Worm (Caenorhabditis elegans): ENCODE data around the gene sto-4.
A peak's percentile ranks its signal among the peaks of the same experiment; 100 is the strongest.

The sto-4 gene

DNA sequence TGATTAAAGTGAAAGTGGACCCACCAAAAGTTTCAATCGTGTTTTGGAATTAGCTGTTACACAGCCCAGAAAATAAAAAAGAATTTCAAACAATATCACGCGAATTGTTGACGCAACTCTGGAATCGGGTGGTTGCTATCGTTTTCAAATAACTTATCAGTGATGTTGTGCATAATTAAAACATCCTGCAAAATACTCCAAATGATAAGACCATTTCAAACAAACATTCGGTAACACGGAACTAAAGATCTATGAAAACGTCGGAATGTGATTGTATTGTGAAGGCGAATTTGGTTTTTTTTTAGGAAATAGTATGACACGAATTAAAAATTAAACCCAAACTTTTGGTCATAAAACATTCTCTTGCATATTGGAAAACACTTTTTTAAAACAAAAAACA lies 15.3 kb upstream of the sto-4 start, which contains the start of gene spp-30:
Gene spp-30 (minus strand): TSS at position 101 of the 400 bp plus-strand sequence.
- no peak for TF ChIP-seq ceh-82 (tag; optimal IDR thresholded peaks at IDR 0.05)
- no peak for TF ChIP-seq daf-8 (GFP tag; IDR thresholded peaks at IDR 0.05)
- TF ChIP-seq R02D3.7 (tag; optimal IDR thresholded peaks at IDR 0.05) = no peak
- TF ChIP-seq ceh-32 (tag; optimal IDR thresholded peaks at IDR 0.05; ENCODE audit: poor library complexity) = no peak
- no peak for TF ChIP-seq nhr-25 (tag; optimal IDR thresholded peaks at IDR 0.05; ENCODE audit: borderline replicate concordance, insufficient read depth)

DNA sequence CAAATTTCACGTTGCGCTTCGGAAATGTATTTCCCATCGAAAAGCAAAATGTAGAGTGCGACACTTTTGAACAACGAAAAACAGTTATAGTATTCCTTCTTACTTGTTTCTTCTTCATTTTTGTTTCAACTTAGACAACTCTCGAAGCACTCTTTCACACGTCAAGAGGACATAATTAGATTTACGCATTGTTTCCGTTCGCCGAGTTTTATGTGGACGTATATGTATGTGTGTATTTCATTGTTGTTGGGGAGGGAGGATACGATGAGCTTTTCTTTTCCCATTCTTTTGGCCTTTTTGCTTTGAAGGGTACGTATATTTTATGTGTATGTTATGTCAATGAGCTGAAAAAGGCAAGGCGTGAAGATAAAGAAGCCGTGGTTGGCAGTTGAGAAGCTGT lies 13.4 kb upstream of the sto-4 start:
- TF ChIP-seq ctbp-1 (GFP tag; IDR thresholded peaks at IDR 0.05) (0 out of 2 replicates have a peak, but pooled peaks have one; percentile 23), Y75B8A.6 (GFP tag; IDR thresholded peaks at IDR 0.05) (no peak), madf-9 (GFP tag; conservative IDR thresholded peaks at IDR 0.05) (no peak), ceh-62 (tag; optimal IDR thresholded peaks at IDR 0.05) (no peak), nhr-25 (tag; optimal IDR thresholded peaks at IDR 0.05; ENCODE audit: borderline replicate concordance, insufficient read depth) (no peak), T20F7.1 (GFP tag; optimal IDR thresholded peaks at IDR 0.05) (no peak), lin-13 (GFP tag; optimal IDR thresholded peaks at IDR 0.05) (no peak), hlh-11 (tag; optimal IDR thresholded peaks at IDR 0.05) (no peak), daf-19 (GFP tag; conservative IDR thresholded peaks at IDR 0.05) (no peak), nhr-76 (tag; optimal IDR thresholded peaks at IDR 0.05) (no peak), aha-1 (tag) (peak; percentile 30), pha-4 (GFP tag; IDR thresholded peaks at IDR 0.05) (no peak), pha-4 (tag; optimal IDR thresholded peaks at IDR 0.05) (no peak), nhr-28 (tag; optimal IDR thresholded peaks at IDR 0.05) (no peak), hmg-1.1 (GFP tag; IDR thresholded peaks at IDR 0.05) (0 out of 2 replicates have a peak, but pooled peaks have one; percentile 24), gei-8 (GFP tag; optimal IDR thresholded peaks at IDR 0.05) (no peak)

DNA sequence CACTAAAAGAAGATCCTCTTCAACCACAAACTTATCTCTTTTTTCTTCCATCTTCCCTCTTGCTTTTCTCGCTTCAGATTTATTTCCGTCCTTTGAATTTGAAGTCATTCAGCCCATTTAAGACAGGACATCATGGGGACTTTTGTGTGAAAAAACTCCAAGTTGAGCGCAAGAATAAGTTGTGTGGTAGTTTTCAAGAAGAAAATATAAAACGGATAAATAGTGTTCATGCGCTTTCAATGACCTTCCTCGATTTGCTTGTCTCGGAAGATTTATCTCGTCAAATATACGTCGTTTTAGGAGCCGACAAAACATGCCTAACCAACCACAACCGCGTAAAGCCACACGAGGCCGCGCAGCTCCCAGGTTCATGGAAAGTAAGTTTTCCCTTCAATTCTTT lies 11.8 kb upstream of the sto-4 start, which contains the start of gene sto-6:
Gene sto-6 (plus strand): TSS at position 301 of the 400 bp plus-strand sequence.
- TF ChIP-seq hlh-11 (tag; optimal IDR thresholded peaks at IDR 0.05) (no peak), hmg-1.1 (GFP tag; IDR thresholded peaks at IDR 0.05) (no peak), nhr-237 (tag; optimal IDR thresholded peaks at IDR 0.05) (no peak), mes-2 (tag; optimal IDR thresholded peaks at IDR 0.05; ENCODE audit: poor library complexity, severe bottlenecking) (no peak), Y48G9A.11 (GFP tag; IDR thresholded peaks at IDR 0.05) (no peak), jun-1 (tag; optimal IDR thresholded peaks at IDR 0.05) (no peak), mxl-2 (GFP tag; conservative IDR thresholded peaks at IDR 0.05) (no peak), nhr-102 (tag; optimal IDR thresholded peaks at IDR 0.05) (no peak), ztf-11 (tag; optimal IDR thresholded peaks at IDR 0.05) (no peak), Y105C5A.15 (GFP tag; IDR thresholded peaks at IDR 0.05) (no peak)

DNA sequence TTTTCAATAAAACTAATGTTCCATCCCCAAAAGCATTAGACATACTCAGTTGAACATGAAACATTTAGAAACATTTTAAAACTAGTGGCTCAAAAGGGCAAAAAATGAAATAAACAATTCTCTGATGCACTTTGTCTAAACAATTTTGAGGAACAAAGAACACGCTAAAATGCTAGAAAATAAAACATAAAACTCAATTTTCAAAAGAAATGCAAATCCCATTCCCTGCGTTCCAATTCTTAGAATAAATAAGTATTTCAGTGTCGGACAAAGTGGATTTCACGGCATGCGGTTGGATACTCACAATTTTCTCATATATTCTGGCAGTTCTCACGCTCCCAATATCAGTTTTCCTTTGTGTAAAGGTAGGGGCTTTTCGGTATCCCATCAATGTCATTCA lies 10.6 kb upstream of the sto-4 start:
- no peak for TF ChIP-seq ceh-20 (GFP tag; IDR thresholded peaks at IDR 0.05)
- TF ChIP-seq aha-1 (tag) = no peak
- TF ChIP-seq fkh-10 (GFP tag; optimal IDR thresholded peaks at IDR 0.05) = peak; percentile 14
- peak; percentile 62 for TF ChIP-seq ces-1 (GFP tag; optimal IDR thresholded peaks at IDR 0.05)
- TF ChIP-seq T26A8.4 (GFP tag; IDR thresholded peaks at IDR 0.05) = no peak

DNA sequence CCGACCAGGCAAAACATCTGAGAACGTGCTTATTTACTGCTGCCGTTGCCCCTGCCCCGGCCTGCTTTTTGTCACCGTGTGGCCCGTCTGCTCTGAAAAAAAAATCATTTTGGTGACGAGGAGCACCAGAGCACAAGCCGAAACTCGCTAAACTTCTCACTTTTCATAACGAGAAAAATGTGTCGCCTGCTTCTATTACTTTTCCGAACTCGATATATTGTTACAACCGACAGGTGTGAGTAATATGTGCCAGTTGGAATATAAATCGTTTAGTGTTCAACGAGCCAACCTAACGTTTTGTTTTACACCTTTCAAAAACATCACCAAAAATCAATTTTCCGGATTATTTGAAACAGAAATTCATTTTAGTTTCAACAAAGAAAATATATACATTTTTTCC lies 6.2 kb upstream of the sto-4 start:
- no peak for TF ChIP-seq Y75B8A.6 (GFP tag; IDR thresholded peaks at IDR 0.05)
- no peak for TF ChIP-seq zag-1 (tag; optimal IDR thresholded peaks at IDR 0.05)
- TF ChIP-seq nhr-42 (GFP tag; IDR thresholded peaks at IDR 0.05) = 0 out of 2 replicates have a peak, but pooled peaks have one; percentile 18
- TF ChIP-seq Y105C5A.15 (GFP tag; IDR thresholded peaks at IDR 0.05) = no peak
- TF ChIP-seq daf-12 (tag; optimal IDR thresholded peaks at IDR 0.05) = no peak
- TF ChIP-seq nhr-25 (tag; optimal IDR thresholded peaks at IDR 0.05; ENCODE audit: borderline replicate concordance, insufficient read depth) = no peak
- TF ChIP-seq vab-7 (GFP tag; IDR thresholded peaks at IDR 0.05) = no peak
- no peak for TF ChIP-seq nhr-102 (tag; optimal IDR thresholded peaks at IDR 0.05)
- TF ChIP-seq dve-1 (tag; optimal IDR thresholded peaks at IDR 0.05; ENCODE audit: insufficient read depth) = no peak
- no peak for TF ChIP-seq lin-1 (GFP tag; IDR thresholded peaks at IDR 0.05)
- no peak for TF ChIP-seq lin-38 (GFP tag; IDR thresholded peaks at IDR 0.05)
- TF ChIP-seq zip-2 (tag; optimal IDR thresholded peaks at IDR 0.05) = no peak
- TF ChIP-seq arid-1 (GFP tag; conservative IDR thresholded peaks at IDR 0.05) = no peak
- TF ChIP-seq unc-62 (GFP tag; optimal IDR thresholded peaks at IDR 0.05 in 1 of 2) = peak in 1 of 2 experiments; percentile 53
- TF ChIP-seq unc-62 (tag; optimal IDR thresholded peaks at IDR 0.05) = no peak
- TF ChIP-seq aha-1 (tag) = peak; percentile 21
- no peak for TF ChIP-seq mep-1 (tag; optimal IDR thresholded peaks at IDR 0.05)
- no peak for TF ChIP-seq unc-130 (GFP tag; optimal IDR thresholded peaks at IDR 0.05)

Data from whole organism, L4 larva.